Fruit fly (Drosophila melanogaster): ENCODE measurements around the gene CG17776.
A peak's percentile ranks its signal among the peaks of the same experiment; 100 is the strongest.

Gene CG17776

DNA sequence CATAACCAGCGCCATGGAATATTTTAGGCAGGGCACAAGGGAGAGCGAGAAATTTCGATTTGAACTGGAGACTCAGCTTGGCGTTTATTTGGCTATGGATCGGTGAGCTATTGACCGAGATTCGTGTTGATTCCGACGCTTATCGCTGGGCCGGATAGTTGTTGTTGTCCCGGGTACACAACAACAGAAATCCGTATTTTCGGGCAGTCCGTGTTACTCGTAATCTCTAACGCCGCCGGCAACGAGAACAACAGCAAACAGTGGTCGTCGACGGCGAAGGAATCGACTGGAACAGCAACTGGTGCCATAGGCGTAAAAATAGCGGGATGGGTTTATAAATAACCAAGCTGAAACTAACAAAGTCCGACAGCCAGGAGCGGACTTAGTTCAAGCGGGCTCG is 7.4 kb downstream of the CG17776 start (continued):
- TF ChIP-seq CG7928 (GFP tag; optimal IDR thresholded peaks at IDR 0.05) (no peak), hkb (optimal IDR thresholded peaks at IDR 0.05) (no peak), hkb (GFP tag; IDR thresholded peaks at IDR 0.05) (no peak), lov (optimal IDR thresholded peaks at IDR 0.05) (no peak), lov (GFP tag; IDR thresholded peaks at IDR 0.05) (no peak), Hr39 (optimal IDR thresholded peaks at IDR 0.05) (no peak), Bgb (GFP tag; IDR thresholded peaks at IDR 0.05; ENCODE audit: partially characterized antibody) (no peak), hth (optimal IDR thresholded peaks at IDR 0.05) (no peak), Camta (GFP tag; optimal IDR thresholded peaks at IDR 0.05) (no peak), CG7357 (GFP tag; IDR thresholded peaks at IDR 0.05) (no peak), Usf (GFP tag; optimal IDR thresholded peaks at IDR 0.05) (no peak), onecut (GFP tag; IDR thresholded peaks at IDR 0.05) (no peak), PHDP (tag; optimal IDR thresholded peaks at IDR 0.05) (no peak), CG31365 (tag; optimal IDR thresholded peaks at IDR 0.05) (no peak), CG12769 (tag; optimal IDR thresholded peaks at IDR 0.05) (no peak), CG13424 (tag; optimal IDR thresholded peaks at IDR 0.05) (no peak), CG32767 (GFP tag; IDR thresholded peaks at IDR 0.05) (no peak), NFAT (GFP tag; IDR thresholded peaks at IDR 0.05) (no peak), tin (GFP tag; optimal IDR thresholded peaks at IDR 0.05) (no peak), CG2120 (GFP tag; optimal IDR thresholded peaks at IDR 0.05) (no peak), ftz-f1 (GFP tag; optimal IDR thresholded peaks at IDR 0.05) (no peak), CG10366 (GFP tag; IDR thresholded peaks at IDR 0.05) (no peak), HmgD (GFP tag; optimal IDR thresholded peaks at IDR 0.05) (no peak), HLHmδ (GFP tag; optimal IDR thresholded peaks at IDR 0.05) (peak; percentile 2), wdn (GFP tag; IDR thresholded peaks at IDR 0.05) (no peak), CG17802 (tag; optimal IDR thresholded peaks at IDR 0.05) (no peak), H15 (GFP tag; IDR thresholded peaks at IDR 0.05) (no peak), Hand (GFP tag; optimal IDR thresholded peaks at IDR 0.05) (no peak), CG8359 (GFP tag; optimal IDR thresholded peaks at IDR 0.05; ENCODE audit: borderline replicate concordance) (no peak), CG11696 (GFP tag; IDR thresholded peaks at IDR 0.05) (no peak), Pdp1 (GFP tag; optimal IDR thresholded peaks at IDR 0.05) (peak in 1 of 2 experiments; percentile 24), CG3726 (GFP tag; IDR thresholded peaks at IDR 0.05) (no peak), CG12391 (tag; optimal IDR thresholded peaks at IDR 0.05) (no peak), TFAM (GFP tag; optimal IDR thresholded peaks at IDR 0.05) (no peak), CG1603 (tag; optimal IDR thresholded peaks at IDR 0.05) (peak; percentile 7), Ptx1 (GFP tag; IDR thresholded peaks at IDR 0.05) (no peak), grn (GFP tag; optimal IDR thresholded peaks at IDR 0.05) (no peak), lbe (GFP tag; optimal IDR thresholded peaks at IDR 0.05) (no peak), lmd (GFP tag; IDR thresholded peaks at IDR 0.05) (no peak), CG9727 (GFP tag; optimal IDR thresholded peaks at IDR 0.05) (no peak), CG10321 (GFP tag; IDR thresholded peaks at IDR 0.05) (no peak), Dip3 (GFP tag; optimal IDR thresholded peaks at IDR 0.05) (no peak), CG6272 (GFP tag; IDR thresholded peaks at IDR 0.05) (no peak), CG7271 (tag; optimal IDR thresholded peaks at IDR 0.05) (no peak), kah (GFP tag; optimal IDR thresholded peaks at IDR 0.05) (no peak), CG30431 (GFP tag; optimal IDR thresholded peaks at IDR 0.05) (no peak), vnd (GFP tag; IDR thresholded peaks at IDR 0.05; ENCODE audit: partially characterized antibody) (no peak), CG11695 (GFP tag; IDR thresholded peaks at IDR 0.05) (no peak), CG8765 (GFP tag; IDR thresholded peaks at IDR 0.05) (no peak), CG4404 (GFP tag; IDR thresholded peaks at IDR 0.05) (no peak), cas (GFP tag; IDR thresholded peaks at IDR 0.05) (no peak), usp (GFP tag; optimal IDR thresholded peaks at IDR 0.05) (no peak), D19B (GFP tag; optimal IDR thresholded peaks at IDR 0.05) (no peak), ci (GFP tag; IDR thresholded peaks at IDR 0.05) (peak; percentile 72; the same call in 2 of the 3 replicates)
